Worm (Caenorhabditis elegans): ENCODE data around the gene M60.7.

ce11 chrX:8294586-8294985 is 33.6 kb upstream of the M60.7 start, which contains the start of gene R09F10.3:
- TF ChIP-seq tbx-8 (GFP tag; optimal IDR thresholded peaks at IDR 0.05) (no peak), nhr-76 (tag; optimal IDR thresholded peaks at IDR 0.05) (no peak), nhr-12 (tag; optimal IDR thresholded peaks at IDR 0.05) (no peak)

All from whole organism, mixed stage, embryonic.